Fruit fly (Drosophila melanogaster) whole organism, prepupa: ENCODE measurements around the gene Eip75B.

Source experiments
- CG11762 ChIP-seq: fragments of 200-800 bp; sonication (Bioruptor generic); optimal IDR thresholded peaks from 3 replicates; lab custom pipeline; 2016; ENCODE audit warnings: missing biosample characterization, missing genetic modification characterization; ENCODE audit not compliant: insufficient read depth
- CG16779 ChIP-seq: fragments of 200-800 bp; sonication (Bioruptor generic); optimal IDR thresholded peaks from 3 replicates; lab custom pipeline; 2017; ENCODE audit warnings: missing biosample characterization, mild to moderate bottlenecking, missing genetic modification characterization
- CG3032 ChIP-seq: fragments of 200-800 bp; optimal IDR thresholded peaks from 2 replicates; lab custom pipeline; 2019; ENCODE audit warnings: missing biosample characterization, mild to moderate bottlenecking, missing genetic modification characterization, moderate library complexity
- CG34406 ChIP-seq: fragments of 200-800 bp; sonication (Bioruptor generic); optimal IDR thresholded peaks from 3 replicates; lab custom pipeline; 2016; ENCODE audit warnings: missing biosample characterization, missing genetic modification characterization
- CG9139 ChIP-seq: fragments of 200-800 bp; sonication (Bioruptor generic); optimal IDR thresholded peaks from 3 replicates; lab custom pipeline; 2017; ENCODE audit warnings: missing biosample characterization, mild to moderate bottlenecking, missing genetic modification characterization
- Eip75B ChIP-seq: fragments of 200-800 bp; sonication (Bioruptor generic); optimal IDR thresholded peaks from 3 replicates; lab custom pipeline; 2016; ENCODE audit warnings: missing biosample characterization, missing genetic modification characterization
- Gug ChIP-seq: fragments of 200-800 bp; sonication (Bioruptor generic); IDR thresholded peaks from 2 replicates; pipeline ENCODE4 v1.3.6; 2022; ENCODE audit warnings: missing biosample characterization, missing genetic modification characterization
- Hr38 ChIP-seq: sonication (Bioruptor generic); optimal IDR thresholded peaks from 2 replicates; lab custom pipeline; 2016; ENCODE audit warnings: missing biosample characterization, missing genetic modification characterization
- Hr39 ChIP-seq: fragments of 200-800 bp; sonication (Bioruptor generic); optimal IDR thresholded peaks from 2 replicates; lab custom pipeline; 2016; ENCODE audit warnings: missing biosample characterization, missing genetic modification characterization
- OdsH ChIP-seq: fragments of 200-800 bp; sonication (Bioruptor generic); optimal IDR thresholded peaks from 3 replicates; lab custom pipeline; 2016; ENCODE audit warnings: missing biosample characterization, missing genetic modification characterization
- achi ChIP-seq: fragments of 200-800 bp; sonication (Bioruptor generic); optimal IDR thresholded peaks from 3 replicates; lab custom pipeline; 2016; ENCODE audit warnings: missing biosample characterization, missing genetic modification characterization
- salr ChIP-seq, 2 experiments: fragments of 200-800 bp; sonication (Bioruptor generic); optimal IDR thresholded peaks; 3 replicates each; lab custom pipeline; 2016 to 2018; ENCODE audit warnings: missing biosample characterization in 2 of 2, missing genetic modification characterization in 2 of 2, mild to moderate bottlenecking in 1 of 2

dm6 chr3L:18038122-18038762 lies 26.3 kb downstream of the Eip75B start:
- TF ChIP-seq CG11762: no peak
- TF ChIP-seq Hr39 (GFP tag; lab: Kevin White, UChicago): peak; percentile 46
- no peak for TF ChIP-seq Gug
- peak; percentile 67 for TF ChIP-seq CG3032 (tag; lab: Kevin White, UChicago)
- peak; percentile 25 for TF ChIP-seq CG34406 (GFP tag; lab: Kevin White, UChicago)
- TF ChIP-seq CG16779 (tag; lab: Kevin White, UChicago): no peak
- peak; percentile 32 for TF ChIP-seq OdsH (GFP tag; lab: Kevin White, UChicago)
- peak; percentile 72 for TF ChIP-seq CG9139
- no peak for TF ChIP-seq salr (GFP tag; optimal IDR thresholded peaks at IDR 0.05; lab: Kevin White, UChicago)
- TF ChIP-seq Hr38 (GFP tag; lab: Kevin White, UChicago): no peak
- no peak for TF ChIP-seq Eip75B (GFP tag; lab: Kevin White, UChicago)
- TF ChIP-seq achi: no peak
